Worm (Caenorhabditis elegans): ENCODE data around the gene gbb-2.

ce11 chrIV:4441077-4441476 is 65.5 kb downstream of the gbb-2 start, which contains the start of gene fbxb-75:
- TF ChIP-seq flt-1 (GFP tag; IDR thresholded peaks at IDR 0.05), result no peak
- no peak for TF ChIP-seq ztf-29 (GFP tag; IDR thresholded peaks at IDR 0.05)
